Worm (Caenorhabditis elegans) whole organism, L2 larva: ENCODE results near the gene Y69A2AR.32.
A peak's percentile ranks its signal among the peaks of the same experiment; 100 is the strongest.

Experiments
- C34F6.9 ChIP-seq: fragments of 150-350 bp; optimal IDR thresholded peaks from 2 replicates; lab custom pipeline; 2014; ENCODE audit warnings: missing biosample characterization, missing genetic modification characterization
- F13H6.1 ChIP-seq: sonication (generic microtip); optimal IDR thresholded peaks from 2 replicates; lab custom pipeline; 2016; ENCODE audit warnings: missing genetic modification characterization, missing compliant biosample characterization
- R02D3.7 ChIP-seq: fragments of 150-350 bp; optimal IDR thresholded peaks from 2 replicates; lab custom pipeline; 2014; ENCODE audit warnings: missing biosample characterization, missing genetic modification characterization
- ZK546.5 ChIP-seq: sonication (generic microtip); optimal IDR thresholded peaks from 2 replicates; lab custom pipeline; 2017; ENCODE audit warnings: missing biosample characterization, missing genetic modification characterization
- alr-1 ChIP-seq: fragments of 150-350 bp; optimal IDR thresholded peaks from 2 replicates; lab custom pipeline; 2014; ENCODE audit warnings: missing biosample characterization, missing genetic modification characterization
- ama-1 ChIP-seq: fragments of 150-350 bp; optimal IDR thresholded peaks from 2 replicates; lab custom pipeline; 2018; ENCODE audit warnings: inconsistent platforms
- blmp-1 ChIP-seq: sonication (generic microtip); optimal IDR thresholded peaks from 2 replicates; lab custom pipeline; 2017; ENCODE audit warnings: missing genetic modification characterization, mild to moderate bottlenecking, missing compliant biosample characterization, antibody characterized with exemption, moderate library complexity; ENCODE audit not compliant: insufficient read depth
- ceh-16 ChIP-seq: fragments of 150-350 bp; optimal IDR thresholded peaks from 2 replicates; lab custom pipeline; 2014; ENCODE audit warnings: missing biosample characterization, missing genetic modification characterization
- crh-2 ChIP-seq: sonication (generic microtip); optimal IDR thresholded peaks from 2 replicates; lab custom pipeline; 2017; ENCODE audit warnings: missing biosample characterization, missing genetic modification characterization
- dmd-4 ChIP-seq: sonication (generic microtip); optimal IDR thresholded peaks from 2 replicates; lab custom pipeline; 2017; ENCODE audit warnings: missing biosample characterization, missing genetic modification characterization
- egl-27 ChIP-seq: sonication (generic microtip); optimal IDR thresholded peaks from 3 replicates; lab custom pipeline; 2017; ENCODE audit warnings: missing biosample characterization, missing genetic modification reagents, missing genetic modification characterization
- elt-3 ChIP-seq: sonication (generic microtip); optimal IDR thresholded peaks from 2 replicates; lab custom pipeline; 2017; ENCODE audit warnings: missing biosample characterization, missing genetic modification characterization
- fos-1 ChIP-seq: fragments of 150-350 bp; optimal IDR thresholded peaks from 2 replicates; lab custom pipeline; 2014; ENCODE audit warnings: missing biosample characterization, missing genetic modification characterization
- gmeb-1 ChIP-seq: fragments of 150-350 bp; optimal IDR thresholded peaks from 2 replicates; lab custom pipeline; 2014; ENCODE audit warnings: missing biosample characterization, missing genetic modification characterization
- lin-11 ChIP-seq: fragments of 150-350 bp; sonication (generic microtip); optimal IDR thresholded peaks from 2 replicates; lab custom pipeline; 2014; ENCODE audit warnings: missing biosample characterization, missing genetic modification characterization, inconsistent platforms, mixed read lengths
- lin-13 ChIP-seq: fragments of 150-350 bp; optimal IDR thresholded peaks from 2 replicates; lab custom pipeline; 2014; ENCODE audit warnings: missing biosample characterization, missing genetic modification reagents, missing genetic modification characterization
- lin-39 ChIP-seq: fragments of 150-350 bp; optimal IDR thresholded peaks from 2 replicates; lab custom pipeline; 2014; ENCODE audit warnings: missing biosample characterization, missing genetic modification reagents, missing genetic modification characterization
- lsy-2 ChIP-seq, 2 experiments: fragments of 150-350 bp in 1 of 2; sonication (generic microtip) in 1 of 2; optimal IDR thresholded peaks; 2 replicates each; lab custom pipeline; 2014 to 2017; ENCODE audit warnings: missing biosample characterization in 2 of 2, missing genetic modification characterization in 2 of 2
- mab-5 ChIP-seq: fragments of 150-350 bp; optimal IDR thresholded peaks from 2 replicates; lab custom pipeline; 2014; ENCODE audit warnings: missing biosample characterization, missing genetic modification characterization
- mbf-1 ChIP-seq: sonication (generic microtip); optimal IDR thresholded peaks from 2 replicates; lab custom pipeline; 2017; ENCODE audit warnings: missing biosample characterization, missing genetic modification characterization
- mdl-1 ChIP-seq, 2 experiments: fragments of 150-350 bp in 1 of 2; sonication (generic microtip) in 1 of 2; optimal IDR thresholded peaks; 2 replicates each; lab custom pipeline; 2017; ENCODE audit warnings: missing biosample characterization in 2 of 2, missing genetic modification characterization in 2 of 2
- nhr-10 ChIP-seq: sonication (generic microtip); optimal IDR thresholded peaks from 2 replicates; lab custom pipeline; 2017; ENCODE audit warnings: missing biosample characterization, missing genetic modification characterization
- nhr-129 ChIP-seq: fragments of 150-350 bp; optimal IDR thresholded peaks from 2 replicates; lab custom pipeline; 2014; ENCODE audit warnings: missing biosample characterization, missing genetic modification characterization
- nhr-21 ChIP-seq: fragments of 150-350 bp; optimal IDR thresholded peaks from 2 replicates; lab custom pipeline; 2014; ENCODE audit warnings: missing biosample characterization, missing genetic modification characterization
- nhr-23 ChIP-seq: fragments of 150-350 bp; optimal IDR thresholded peaks from 2 replicates; lab custom pipeline; 2014; ENCODE audit warnings: missing biosample characterization, missing genetic modification reagents, missing genetic modification characterization
- nhr-25 ChIP-seq: fragments of 150-350 bp; sonication (generic microtip); optimal IDR thresholded peaks from 3 replicates; lab custom pipeline; 2014; ENCODE audit warnings: missing biosample characterization, missing genetic modification characterization
- nhr-6 ChIP-seq: fragments of 150-350 bp; optimal IDR thresholded peaks from 2 replicates; lab custom pipeline; 2014; ENCODE audit warnings: missing biosample characterization, missing genetic modification characterization
- nhr-77 ChIP-seq: fragments of 150-350 bp; optimal IDR thresholded peaks from 2 replicates; lab custom pipeline; 2014; ENCODE audit warnings: missing biosample characterization, missing genetic modification characterization
- peb-1 ChIP-seq: fragments of 150-350 bp; optimal IDR thresholded peaks from 2 replicates; lab custom pipeline; 2014; ENCODE audit warnings: missing biosample characterization, missing genetic modification characterization
- sem-4 ChIP-seq: fragments of 150-350 bp; optimal IDR thresholded peaks from 2 replicates; lab custom pipeline; 2014; ENCODE audit warnings: missing biosample characterization, missing genetic modification reagents, missing genetic modification characterization
- skn-1 ChIP-seq: sonication (generic microtip); optimal IDR thresholded peaks from 2 replicates; lab custom pipeline; 2017; ENCODE audit warnings: missing biosample characterization, missing genetic modification characterization
- sma-3 ChIP-seq: sonication (generic microtip); optimal IDR thresholded peaks from 2 replicates; lab custom pipeline; 2016; ENCODE audit warnings: missing genetic modification reagents, missing genetic modification characterization, missing compliant biosample characterization
- sma-9 ChIP-seq, 2 experiments: fragments of 150-350 bp in 1 of 2; sonication (generic microtip) in 1 of 2; optimal IDR thresholded peaks; 2 replicates each; lab custom pipeline; 2014 to 2016; ENCODE audit warnings: missing genetic modification characterization in 2 of 2, mild to moderate bottlenecking in 1 of 2, missing biosample characterization in 1 of 2, missing compliant biosample characterization in 1 of 2, missing genetic modification reagents in 1 of 2, moderate library complexity in 1 of 2
- snpc-4 ChIP-seq: fragments of 150-350 bp; optimal IDR thresholded peaks from 2 replicates; lab custom pipeline; 2014; ENCODE audit warnings: missing biosample characterization, missing genetic modification characterization
- unc-55 ChIP-seq: fragments of 150-350 bp; sonication (generic microtip); optimal IDR thresholded peaks from 3 replicates; lab custom pipeline; 2014; ENCODE audit warnings: missing biosample characterization, missing genetic modification reagents, missing genetic modification characterization
- unc-62 ChIP-seq: fragments of 150-350 bp; optimal IDR thresholded peaks from 2 replicates; lab custom pipeline; 2014; ENCODE audit warnings: missing biosample characterization, missing genetic modification reagents, missing genetic modification characterization
- zag-1 ChIP-seq: fragments of 150-350 bp; optimal IDR thresholded peaks from 2 replicates; lab custom pipeline; 2014; ENCODE audit warnings: missing biosample characterization, missing genetic modification characterization
- ztf-1 ChIP-seq: fragments of 200-800 bp; sonication (Bioruptor generic); conservative IDR thresholded peaks from 2 replicates; pipeline ENCODE4 v1.3.6; 2022; ENCODE audit warnings: missing genetic modification characterization, missing compliant biosample characterization
- ztf-4 ChIP-seq: fragments of 150-350 bp; optimal IDR thresholded peaks from 2 replicates; lab custom pipeline; 2014; ENCODE audit warnings: missing biosample characterization, missing genetic modification characterization

Y69A2AR.32 gene

DNA sequence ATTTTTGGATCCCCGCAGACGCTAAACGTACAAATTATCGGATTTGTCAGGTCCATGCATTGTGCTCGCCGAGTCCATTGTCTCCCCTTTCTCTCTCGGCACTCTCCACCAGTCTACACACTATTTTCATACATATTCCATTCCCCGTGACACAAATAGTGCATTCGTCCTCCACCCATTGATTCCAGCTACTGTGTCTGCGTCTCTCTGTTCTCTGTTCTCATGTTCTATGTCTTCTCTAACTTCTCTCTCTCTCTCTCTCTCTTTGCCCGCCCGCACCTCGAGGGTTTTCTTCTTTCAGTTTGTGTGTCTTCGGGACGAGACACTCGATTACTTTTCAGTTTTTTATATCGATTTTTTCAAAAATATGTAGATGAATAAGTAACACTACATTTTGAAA, 10.6 kb upstream of the Y69A2AR.32 start:
- TF ChIP-seq egl-27 = peak; percentile 67
- TF ChIP-seq lin-39 (tag; lab: Kevin White, UChicago) = no peak
- peak; percentile 79 for TF ChIP-seq zag-1 (tag; lab: Kevin White, UChicago)
- peak; percentile 81 for TF ChIP-seq fos-1 (tag; lab: Kevin White, UChicago)
- TF ChIP-seq skn-1 (tag; lab: Kevin White, UChicago) = no peak
- no peak for TF ChIP-seq nhr-77 (tag; lab: Kevin White, UChicago)
- peak; percentile 92 for TF ChIP-seq sma-9 (GFP tag; optimal IDR thresholded peaks at IDR 0.05; lab: Kevin White, UChicago)
- no peak for TF ChIP-seq sma-9 (tag; optimal IDR thresholded peaks at IDR 0.05; lab: Kevin White, UChicago)
- TF ChIP-seq nhr-21 (tag; lab: Kevin White, UChicago) = peak; percentile 72
- peak; percentile 30 for TF ChIP-seq blmp-1 (tag; lab: Kevin White, UChicago)
- no peak for TF ChIP-seq dmd-4
- TF ChIP-seq crh-2 (tag; lab: Kevin White, UChicago) = peak; percentile 87
- TF ChIP-seq lin-13 = peak; percentile 80
- TF ChIP-seq ceh-16 (tag; lab: Kevin White, UChicago) = no peak
- no peak for TF ChIP-seq ZK546.5 (tag; lab: Kevin White, UChicago)
- no peak for TF ChIP-seq R02D3.7 (tag; lab: Kevin White, UChicago)
- TF ChIP-seq nhr-129 (tag; lab: Kevin White, UChicago) = peak; percentile 95
- peak; percentile 78 for TF ChIP-seq nhr-25 (tag; lab: Kevin White, UChicago)
- TF ChIP-seq mbf-1 (tag; lab: Kevin White, UChicago) = no peak
- TF ChIP-seq unc-55 (GFP tag; lab: Kevin White, UChicago) = peak; percentile 88
- peak; percentile 80 for TF ChIP-seq mab-5
- TF ChIP-seq peb-1 (tag; lab: Kevin White, UChicago) = no peak
- no peak for TF ChIP-seq alr-1 (tag; lab: Kevin White, UChicago)
- peak; percentile 83 for TF ChIP-seq F13H6.1 (tag; lab: Kevin White, UChicago)
- TF ChIP-seq gmeb-1 (tag; lab: Kevin White, UChicago) = peak; percentile 67
- TF ChIP-seq nhr-6 = peak; percentile 45
- no peak for TF ChIP-seq ztf-1 (GFP tag; lab: Robert Waterston, UW)
- TF ChIP-seq elt-3 (tag; lab: Kevin White, UChicago) = no peak
- no peak for TF ChIP-seq ztf-4 (tag; lab: Kevin White, UChicago)
- peak; percentile 95 for TF ChIP-seq C34F6.9 (tag; lab: Kevin White, UChicago)
- TF ChIP-seq lin-11 (tag; lab: Kevin White, UChicago) = no peak
- TF ChIP-seq mdl-1 (tag; optimal IDR thresholded peaks at IDR 0.05; lab: Kevin White, UChicago) = peak; percentile 64 to 85
- peak; percentile 51 for TF ChIP-seq snpc-4
- TF ChIP-seq nhr-10 (tag; lab: Kevin White, UChicago) = no peak
- peak; percentile 87 for TF ChIP-seq ama-1 (lab: Kevin White, UChicago)
- peak; percentile 78 for TF ChIP-seq sma-3 (GFP tag; lab: Kevin White, UChicago)
- TF ChIP-seq sem-4 (tag; lab: Kevin White, UChicago) = peak; percentile 59
- peak; percentile 54 to 88 for TF ChIP-seq lsy-2 (tag; optimal IDR thresholded peaks at IDR 0.05; lab: Kevin White, UChicago)
- no peak for TF ChIP-seq nhr-23 (tag; lab: Kevin White, UChicago)
- TF ChIP-seq, all 48 proteins: peak for 22

DNA sequence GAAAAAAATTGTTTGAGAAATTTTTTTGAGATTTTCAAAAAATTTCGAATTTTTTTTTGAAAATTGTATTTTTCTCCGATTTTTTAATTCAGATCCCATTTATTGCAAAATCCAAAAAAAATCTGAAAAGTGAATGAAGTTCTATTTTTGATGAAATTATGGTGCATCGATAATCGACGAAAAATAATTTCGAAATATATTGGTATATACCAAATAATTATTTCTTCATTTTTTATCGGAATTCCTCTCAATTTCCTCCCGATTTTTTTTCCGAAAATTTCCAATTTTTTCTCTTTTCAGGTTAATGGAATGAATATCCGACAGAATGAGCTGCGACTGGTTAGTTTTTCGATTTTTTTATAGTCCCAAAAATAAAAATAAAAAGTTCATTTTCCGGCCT, 9.4 kb upstream of the Y69A2AR.32 start, which contains the start of gene epg-9:
epg-9 (plus strand) TSS at position 301 of the 400 bp plus-strand sequence.
- TF ChIP-seq nhr-25 (tag; lab: Kevin White, UChicago) = no peak
- no peak for TF ChIP-seq nhr-21 (tag; lab: Kevin White, UChicago)
- no peak for TF ChIP-seq lin-11 (tag; lab: Kevin White, UChicago)
- TF ChIP-seq dmd-4 = no peak
- no peak for TF ChIP-seq unc-62 (GFP tag; lab: Kevin White, UChicago)
- no peak for TF ChIP-seq gmeb-1 (tag; lab: Kevin White, UChicago)
- no peak for TF ChIP-seq ZK546.5 (tag; lab: Kevin White, UChicago)
- TF ChIP-seq fos-1 (tag; lab: Kevin White, UChicago) = no peak
- TF ChIP-seq zag-1 (tag; lab: Kevin White, UChicago) = no peak
